Fruit fly (Drosophila melanogaster) whole organism, prepupa: ENCODE data around the gene CG11779.

Experiments used
- Blimp-1 ChIP-seq: fragments of 200-800 bp; sonication (Bioruptor generic); optimal IDR thresholded peaks from 3 replicates; lab custom pipeline; 2017; ENCODE audit warnings: missing biosample characterization, missing genetic modification characterization, mild to moderate bottlenecking, moderate library complexity, missing genetic modification reagents
- CG10631 ChIP-seq: fragments of 200-800 bp; sonication (Bioruptor generic); optimal IDR thresholded peaks from 2 replicates; lab custom pipeline; 2016; ENCODE audit warnings: missing biosample characterization, missing genetic modification characterization
- CG10669 ChIP-seq: fragments of 200-800 bp; sonication (Bioruptor generic); optimal IDR thresholded peaks from 3 replicates; lab custom pipeline; 2018; ENCODE audit warnings: missing biosample characterization, mild to moderate bottlenecking, missing genetic modification characterization, moderate library complexity
- CG11294 ChIP-seq: fragments of 200-800 bp; sonication (Bioruptor generic); IDR thresholded peaks from 2 replicates; pipeline ENCODE4 v1.3.6; 2022; ENCODE audit warnings: missing biosample characterization, missing genetic modification characterization
- CG11902 ChIP-seq: fragments of 200-800 bp; sonication (Bioruptor generic); optimal IDR thresholded peaks from 3 replicates; lab custom pipeline; 2016; ENCODE audit warnings: missing biosample characterization, missing genetic modification characterization
- CG1621 ChIP-seq: fragments of 200-800 bp; sonication (Bioruptor generic); optimal IDR thresholded peaks from 3 replicates; lab custom pipeline; 2018; ENCODE audit warnings: missing biosample characterization, mild to moderate bottlenecking, missing genetic modification characterization
- CG3032 ChIP-seq: fragments of 200-800 bp; optimal IDR thresholded peaks from 2 replicates; lab custom pipeline; 2019; ENCODE audit warnings: missing biosample characterization, mild to moderate bottlenecking, missing genetic modification characterization, moderate library complexity
- CG31627 ChIP-seq: fragments of 200-800 bp; sonication (Bioruptor generic); optimal IDR thresholded peaks from 3 replicates; lab custom pipeline; 2016; ENCODE audit warnings: missing biosample characterization, missing genetic modification characterization
- CG34406 ChIP-seq: fragments of 200-800 bp; sonication (Bioruptor generic); optimal IDR thresholded peaks from 3 replicates; lab custom pipeline; 2016; ENCODE audit warnings: missing biosample characterization, missing genetic modification characterization
- CG3919 ChIP-seq: fragments of 200-800 bp; sonication (Bioruptor generic); optimal IDR thresholded peaks from 3 replicates; lab custom pipeline; 2016; ENCODE audit warnings: missing biosample characterization, missing genetic modification characterization
- CG4318 ChIP-seq: fragments of 200-800 bp; sonication (Bioruptor generic); optimal IDR thresholded peaks from 3 replicates; lab custom pipeline; 2017; ENCODE audit warnings: missing biosample characterization, mild to moderate bottlenecking, missing genetic modification characterization
- CG6163 ChIP-seq: fragments of 200-800 bp; sonication (Bioruptor generic); IDR thresholded peaks from 3 replicates; pipeline ENCODE4 v1.3.6; 2022; ENCODE audit warnings: missing biosample characterization, missing genetic modification characterization
- CG6276 ChIP-seq: fragments of 200-800 bp; sonication (Bioruptor generic); optimal IDR thresholded peaks from 2 replicates; lab custom pipeline; 2017; ENCODE audit warnings: missing biosample characterization, mild to moderate bottlenecking, missing genetic modification characterization
- CG6792 ChIP-seq: fragments of 200-800 bp; sonication (Bioruptor generic); optimal IDR thresholded peaks from 3 replicates; lab custom pipeline; 2016; ENCODE audit warnings: missing biosample characterization, missing genetic modification characterization
- CG6808 ChIP-seq: fragments of 200-800 bp; sonication (Bioruptor generic); optimal IDR thresholded peaks from 3 replicates; lab custom pipeline; 2017; ENCODE audit warnings: missing biosample characterization, missing genetic modification characterization, mild to moderate bottlenecking, moderate library complexity, missing genetic modification reagents
- CG6854 ChIP-seq: fragments of 200-800 bp; sonication (Bioruptor generic); optimal IDR thresholded peaks from 2 replicates; lab custom pipeline; 2017; ENCODE audit warnings: missing biosample characterization, mild to moderate bottlenecking, missing genetic modification characterization
- CG7368 ChIP-seq: fragments of 200-800 bp; sonication (Bioruptor generic); optimal IDR thresholded peaks from 3 replicates; lab custom pipeline; 2016; ENCODE audit warnings: missing biosample characterization, missing genetic modification characterization
- CG8119 ChIP-seq: fragments of 200-800 bp; sonication (Bioruptor generic); IDR thresholded peaks from 3 replicates; pipeline ENCODE4 v1.3.6; 2022; ENCODE audit warnings: missing biosample characterization, missing genetic modification characterization
- CG8319 ChIP-seq: fragments of 200-800 bp; sonication (Bioruptor generic); optimal IDR thresholded peaks from 3 replicates; lab custom pipeline; 2016; ENCODE audit warnings: missing biosample characterization, missing genetic modification characterization
- CG8632 ChIP-seq: fragments of 200-800 bp; sonication (Bioruptor generic); optimal IDR thresholded peaks from 3 replicates; lab custom pipeline; 2016; ENCODE audit warnings: missing biosample characterization, missing genetic modification characterization
- CG9139 ChIP-seq: fragments of 200-800 bp; sonication (Bioruptor generic); optimal IDR thresholded peaks from 3 replicates; lab custom pipeline; 2017; ENCODE audit warnings: missing biosample characterization, mild to moderate bottlenecking, missing genetic modification characterization
- Eip78C ChIP-seq: fragments of 200-800 bp; sonication (Bioruptor generic); peaks from one replicate; lab custom pipeline; 2016; ENCODE audit warnings: missing biosample characterization, missing genetic modification characterization
- Eip93F ChIP-seq: fragments of 200-800 bp; sonication (Bioruptor generic); optimal IDR thresholded peaks from 2 replicates; lab custom pipeline; 2016; ENCODE audit warnings: missing biosample characterization, mild to moderate bottlenecking, missing genetic modification characterization
- Ets21C ChIP-seq: fragments of 200-800 bp; sonication (Bioruptor generic); optimal IDR thresholded peaks from 3 replicates; lab custom pipeline; 2016; ENCODE audit warnings: missing biosample characterization, missing genetic modification characterization
- Ets96B ChIP-seq: fragments of 200-800 bp; optimal IDR thresholded peaks from 2 replicates; lab custom pipeline; 2019; ENCODE audit warnings: missing biosample characterization, mild to moderate bottlenecking, missing genetic modification characterization, moderate library complexity
- Gug ChIP-seq: fragments of 200-800 bp; sonication (Bioruptor generic); IDR thresholded peaks from 2 replicates; pipeline ENCODE4 v1.3.6; 2022; ENCODE audit warnings: missing biosample characterization, missing genetic modification characterization
- Hr38 ChIP-seq: sonication (Bioruptor generic); optimal IDR thresholded peaks from 2 replicates; lab custom pipeline; 2016; ENCODE audit warnings: missing biosample characterization, missing genetic modification characterization
- Hr39 ChIP-seq: fragments of 200-800 bp; sonication (Bioruptor generic); optimal IDR thresholded peaks from 2 replicates; lab custom pipeline; 2016; ENCODE audit warnings: missing biosample characterization, missing genetic modification characterization
- Lpt ChIP-seq: fragments of 200-800 bp; sonication (Bioruptor generic); optimal IDR thresholded peaks from 3 replicates; lab custom pipeline; 2016; ENCODE audit warnings: missing biosample characterization, missing genetic modification characterization
- Met ChIP-seq: fragments of 200-800 bp; sonication (Bioruptor generic); optimal IDR thresholded peaks from 3 replicates; lab custom pipeline; 2016; ENCODE audit warnings: missing biosample characterization, missing genetic modification characterization
- OdsH ChIP-seq: fragments of 200-800 bp; sonication (Bioruptor generic); optimal IDR thresholded peaks from 3 replicates; lab custom pipeline; 2016; ENCODE audit warnings: missing biosample characterization, missing genetic modification characterization
- Smox ChIP-seq: fragments of 200-800 bp; sonication (Bioruptor generic); optimal IDR thresholded peaks from 3 replicates; lab custom pipeline; 2016; ENCODE audit warnings: missing biosample characterization, missing genetic modification characterization
- Sox102F ChIP-seq: fragments of 200-800 bp; sonication (Bioruptor generic); optimal IDR thresholded peaks from 2 replicates; lab custom pipeline; 2016; ENCODE audit warnings: missing biosample characterization, mild to moderate bottlenecking, missing genetic modification characterization
- Sox14 ChIP-seq: fragments of 200-800 bp; sonication (Bioruptor generic); optimal IDR thresholded peaks from 3 replicates; lab custom pipeline; 2016; ENCODE audit warnings: missing biosample characterization, missing genetic modification characterization
- Sox15 ChIP-seq: fragments of 200-800 bp; sonication (Bioruptor generic); optimal IDR thresholded peaks from 3 replicates; lab custom pipeline; 2016; ENCODE audit warnings: missing biosample characterization, missing genetic modification characterization
- achi ChIP-seq: fragments of 200-800 bp; sonication (Bioruptor generic); optimal IDR thresholded peaks from 3 replicates; lab custom pipeline; 2016; ENCODE audit warnings: missing biosample characterization, missing genetic modification characterization
- dac ChIP-seq: fragments of 200-800 bp; sonication (Bioruptor generic); optimal IDR thresholded peaks from 2 replicates; lab custom pipeline; 2017; ENCODE audit warnings: missing biosample characterization, mild to moderate bottlenecking, missing genetic modification characterization
- dsx ChIP-seq: fragments of 200-800 bp; optimal IDR thresholded peaks from 3 replicates; lab custom pipeline; 2019; ENCODE audit warnings: missing biosample characterization, mild to moderate bottlenecking, missing genetic modification characterization, moderate library complexity; ENCODE audit not compliant: poor library complexity, severe bottlenecking
- eg ChIP-seq: fragments of 200-800 bp; sonication (Bioruptor generic); IDR thresholded peaks from 3 replicates; pipeline ENCODE4 v1.3.6; 2022; ENCODE audit warnings: missing biosample characterization, missing genetic modification characterization
- fd59A ChIP-seq: fragments of 200-800 bp; sonication (Bioruptor generic); optimal IDR thresholded peaks from 2 replicates; lab custom pipeline; 2017; ENCODE audit warnings: missing biosample characterization, mild to moderate bottlenecking, missing genetic modification characterization, missing genetic modification reagents
- fd85E ChIP-seq: fragments of 200-800 bp; sonication (Bioruptor generic); optimal IDR thresholded peaks from 3 replicates; lab custom pipeline; 2016; ENCODE audit warnings: missing biosample characterization, missing genetic modification characterization
- fkh ChIP-seq: fragments of 200-800 bp; sonication (Bioruptor generic); optimal IDR thresholded peaks from 3 replicates; lab custom pipeline; 2017; ENCODE audit warnings: missing biosample characterization, mild to moderate bottlenecking, missing genetic modification characterization, moderate library complexity
- lz ChIP-seq: fragments of 200-800 bp; sonication (Bioruptor generic); optimal IDR thresholded peaks from 3 replicates; lab custom pipeline; 2016; ENCODE audit warnings: missing biosample characterization, missing genetic modification characterization
- net ChIP-seq: fragments of 200-800 bp; sonication (Bioruptor generic); optimal IDR thresholded peaks from 3 replicates; lab custom pipeline; 2016; ENCODE audit warnings: missing biosample characterization, missing genetic modification characterization
- salr ChIP-seq, 2 experiments: fragments of 200-800 bp; sonication (Bioruptor generic); optimal IDR thresholded peaks; 3 replicates each; lab custom pipeline; 2016 to 2018; ENCODE audit warnings: missing biosample characterization in 2 of 2, missing genetic modification characterization in 2 of 2, mild to moderate bottlenecking in 1 of 2
- spab ChIP-seq: fragments of 200-800 bp; sonication (Bioruptor generic); optimal IDR thresholded peaks from 2 replicates; lab custom pipeline; 2017; ENCODE audit warnings: missing biosample characterization, mild to moderate bottlenecking, missing genetic modification characterization, missing genetic modification reagents
- ss ChIP-seq, 2 experiments: fragments of 200-800 bp; sonication (Bioruptor generic); optimal IDR thresholded peaks; 2 replicates in 1 of 2; 3 replicates in 1 of 2; lab custom pipeline; 2017 to 2018; ENCODE audit warnings: mild to moderate bottlenecking in 2 of 2, missing biosample characterization in 2 of 2, missing genetic modification characterization in 2 of 2, moderate library complexity in 1 of 2
- svp ChIP-seq: fragments of 200-800 bp; sonication (Bioruptor generic); peaks from one replicate; lab custom pipeline; 2016; ENCODE audit warnings: missing biosample characterization, missing genetic modification characterization
- topi ChIP-seq: fragments of 200-800 bp; sonication (Bioruptor generic); optimal IDR thresholded peaks from 3 replicates; lab custom pipeline; 2016; ENCODE audit warnings: missing biosample characterization, missing genetic modification characterization
- vri ChIP-seq: fragments of 200-800 bp; sonication (Bioruptor generic); optimal IDR thresholded peaks from 3 replicates; lab custom pipeline; 2016; ENCODE audit warnings: missing biosample characterization, mild to moderate bottlenecking, missing genetic modification characterization

The CG11779 gene

DNA sequence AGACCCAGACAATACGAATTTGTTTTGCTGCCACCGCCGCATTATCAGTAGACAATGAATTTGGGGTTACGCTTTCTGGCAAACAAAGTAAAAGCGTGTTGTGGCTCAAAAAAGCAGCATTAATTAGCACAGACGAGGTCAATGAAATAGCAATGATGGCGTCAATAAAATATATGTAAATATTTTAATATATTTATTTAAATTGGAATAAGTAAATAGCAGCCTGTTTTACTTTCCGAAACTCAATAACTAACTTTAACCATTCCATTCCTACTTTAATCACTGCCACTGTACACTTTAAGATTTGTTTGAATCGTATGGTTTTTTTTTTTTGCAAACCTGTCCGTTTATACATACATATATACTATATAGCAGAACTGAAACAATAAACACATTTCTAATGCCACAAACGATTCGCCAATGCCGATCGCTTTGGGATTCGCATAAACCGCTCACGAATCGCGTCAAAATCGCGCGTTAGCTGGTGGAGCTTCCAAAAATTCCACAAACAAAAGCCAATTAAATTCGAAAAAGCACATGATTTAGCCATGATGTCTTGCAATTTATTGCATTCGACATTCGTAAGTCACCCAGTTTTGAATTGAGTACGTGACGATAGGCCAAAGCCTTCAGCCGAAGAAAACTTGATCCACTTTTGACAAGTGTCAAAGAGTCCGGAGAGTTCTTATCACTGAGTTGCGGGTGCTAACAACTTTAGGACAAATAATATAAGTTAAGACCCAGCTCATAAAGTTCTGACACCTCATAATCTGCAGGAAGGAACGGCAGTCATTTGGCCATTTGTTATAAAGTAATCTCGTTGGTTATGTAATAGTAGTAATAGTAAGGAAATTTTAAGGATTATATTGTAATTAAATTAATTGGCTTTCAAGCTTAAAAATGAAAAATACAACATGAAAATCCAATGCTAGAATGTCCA, 7.6 kb downstream of the CG11779 start:
- TF ChIP-seq CG1621 (tag; lab: Kevin White, UChicago) = no peak
- no peak for TF ChIP-seq CG11902 (GFP tag; lab: Kevin White, UChicago)
- no peak for TF ChIP-seq CG6792 (GFP tag; lab: Kevin White, UChicago)
- peak; percentile 44; the same call in 2 of the 3 replicates for TF ChIP-seq CG8119
- no peak for TF ChIP-seq CG3032
- no peak for TF ChIP-seq Hr38 (GFP tag; lab: Kevin White, UChicago)
- TF ChIP-seq CG6163 (GFP tag; lab: Robert Waterston, UW) = peak; percentile 45; the same call in 1 of the 3 replicates
- TF ChIP-seq CG3919 = no peak
- no peak for TF ChIP-seq vri
- no peak for TF ChIP-seq topi
- TF ChIP-seq net (GFP tag; lab: Kevin White, UChicago) = peak; percentile 18
- peak; percentile 70 for TF ChIP-seq eg
- TF ChIP-seq Sox14 (GFP tag; lab: Kevin White, UChicago) = no peak
- TF ChIP-seq Gug (GFP tag; lab: Robert Waterston, UW) = no peak
- no peak for TF ChIP-seq dac
- no peak for TF ChIP-seq CG9139 (GFP tag; lab: Kevin White, UChicago)
- TF ChIP-seq Lpt (GFP tag; lab: Kevin White, UChicago) = no peak
- TF ChIP-seq Hr39 (GFP tag; lab: Kevin White, UChicago) = no peak
- TF ChIP-seq CG31627 (GFP tag; lab: Kevin White, UChicago) = no peak
- TF ChIP-seq Met (GFP tag; lab: Kevin White, UChicago) = peak; percentile 8
- TF ChIP-seq CG6808 = no peak
- no peak for TF ChIP-seq fd85E
- TF ChIP-seq Eip78C (GFP tag; lab: Kevin White, UChicago) = peak; percentile 45
- peak; percentile 14 for TF ChIP-seq OdsH (GFP tag; lab: Kevin White, UChicago)
- no peak for TF ChIP-seq dsx (GFP tag; lab: Kevin White, UChicago)
- TF ChIP-seq Eip93F (GFP tag; lab: Kevin White, UChicago) = no peak
- no peak for TF ChIP-seq Ets21C (GFP tag; lab: Kevin White, UChicago)
- TF ChIP-seq CG10631 (GFP tag; lab: Kevin White, UChicago) = peak; percentile 16
- 0 out of 2 replicates have a peak, but pooled peaks have one; percentile 14 for TF ChIP-seq CG11294 (GFP tag; lab: Robert Waterston, UW)
- no peak for TF ChIP-seq CG10669 (GFP tag; lab: Kevin White, UChicago)
- TF ChIP-seq CG8632 = peak; percentile 6
- TF ChIP-seq fd59A (GFP tag; lab: Kevin White, UChicago) = no peak
- TF ChIP-seq Sox15 (GFP tag; lab: Kevin White, UChicago) = no peak
- no peak for TF ChIP-seq Sox102F (GFP tag; lab: Kevin White, UChicago)
- no peak for TF ChIP-seq CG4318 (GFP tag; lab: Kevin White, UChicago)
- no peak for TF ChIP-seq CG6276 (GFP tag; lab: Kevin White, UChicago)
- TF ChIP-seq achi = peak; percentile 34
- TF ChIP-seq Smox = peak; percentile 7
- no peak for TF ChIP-seq spab (GFP tag; lab: Kevin White, UChicago)
- TF ChIP-seq ss (GFP tag; optimal IDR thresholded peaks at IDR 0.05; lab: Kevin White, UChicago) = no peak
- TF ChIP-seq CG8319 (GFP tag; lab: Kevin White, UChicago) = no peak
- peak; percentile 15 for TF ChIP-seq fkh
- no peak for TF ChIP-seq Ets96B (tag; lab: Kevin White, UChicago)
- peak; percentile 82 for TF ChIP-seq svp (GFP tag; lab: Kevin White, UChicago)
- no peak for TF ChIP-seq salr (GFP tag; optimal IDR thresholded peaks at IDR 0.05; lab: Kevin White, UChicago)
- no peak for TF ChIP-seq CG6854
- no peak for TF ChIP-seq Blimp-1
- TF ChIP-seq CG34406 (GFP tag; lab: Kevin White, UChicago) = no peak
- TF ChIP-seq CG7368 = no peak
- no peak for TF ChIP-seq lz (GFP tag; lab: Kevin White, UChicago)
